Fruit fly (Drosophila melanogaster): Measurements from ENCODE around the gene gammaTub23C.

Gene gammaTub23C

DNA sequence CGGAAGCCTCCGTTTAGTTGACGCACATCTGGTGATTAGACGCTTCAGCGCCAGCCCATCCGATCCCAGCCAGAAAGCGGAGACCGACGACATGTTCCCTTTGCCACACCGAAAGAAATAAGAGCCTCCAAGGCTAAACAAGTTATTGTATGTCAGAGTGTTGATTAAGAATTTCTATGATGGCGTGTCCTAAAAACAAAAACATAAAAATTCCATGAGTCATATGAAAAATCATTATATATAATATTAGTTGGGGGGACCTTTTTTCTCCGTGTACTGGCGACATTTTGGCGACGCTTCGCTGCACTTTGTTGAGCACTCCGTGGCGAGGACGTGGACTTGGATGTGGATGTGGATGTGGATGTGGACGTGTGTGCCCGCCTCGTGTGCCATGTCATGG is 40.1 kb downstream of the gammaTub23C start (continued):
- TF ChIP-seq CG17568 (GFP tag; optimal IDR thresholded peaks at IDR 0.05) (no peak), tx (GFP tag; optimal IDR thresholded peaks at IDR 0.05) (no peak), usp (GFP tag; optimal IDR thresholded peaks at IDR 0.05) (no peak), MESR4 (GFP tag; optimal IDR thresholded peaks at IDR 0.05) (no peak), CG11398 (GFP tag; optimal IDR thresholded peaks at IDR 0.05) (no peak), CG10147 (GFP tag; optimal IDR thresholded peaks at IDR 0.05) (no peak), fru (optimal IDR thresholded peaks at IDR 0.05) (no peak), org-1 (GFP tag; optimal IDR thresholded peaks at IDR 0.05) (no peak), CG6683 (GFP tag; optimal IDR thresholded peaks at IDR 0.05) (no peak), esg (GFP tag; conservative IDR thresholded peaks at IDR 0.05) (peak; percentile 10; the same call in 1 of the 2 replicates), Sox102F (GFP tag; optimal IDR thresholded peaks at IDR 0.05) (peak; percentile 64), wdn (GFP tag; IDR thresholded peaks at IDR 0.05) (no peak), Bdp1 (GFP tag; optimal IDR thresholded peaks at IDR 0.05) (no peak), repo (GFP tag; optimal IDR thresholded peaks at IDR 0.05) (no peak), CG2678 (tag; optimal IDR thresholded peaks at IDR 0.05) (no peak), dan (GFP tag; IDR thresholded peaks at IDR 0.05) (no peak), kah (GFP tag; optimal IDR thresholded peaks at IDR 0.05) (no peak), CG6654 (GFP tag; optimal IDR thresholded peaks at IDR 0.05) (no peak), CG11456 (GFP tag; IDR thresholded peaks at IDR 0.05) (no peak), mirr (GFP tag; optimal IDR thresholded peaks at IDR 0.05) (no peak), CG8388 (GFP tag; optimal IDR thresholded peaks at IDR 0.05) (peak; percentile 29), pho (GFP tag; optimal IDR thresholded peaks at IDR 0.05) (no peak), CkIIα-i1 (GFP tag; IDR thresholded peaks at IDR 0.05) (no peak), Lpt (GFP tag; optimal IDR thresholded peaks at IDR 0.05) (no peak), fd3F (GFP tag; optimal IDR thresholded peaks at IDR 0.05) (no peak), C15 (GFP tag; IDR thresholded peaks at IDR 0.05) (no peak), psq (GFP tag; optimal IDR thresholded peaks at IDR 0.05) (no peak), CG9817 (tag; optimal IDR thresholded peaks at IDR 0.05) (no peak), ro (GFP tag; IDR thresholded peaks at IDR 0.05) (no peak), br (optimal IDR thresholded peaks at IDR 0.05) (no peak), CG10543 (GFP tag; optimal IDR thresholded peaks at IDR 0.05) (no peak), Ssrp (tag; optimal IDR thresholded peaks at IDR 0.05) (peak; percentile 35), CG1792 (GFP tag; optimal IDR thresholded peaks at IDR 0.05) (no peak), Max (GFP tag; optimal IDR thresholded peaks at IDR 0.05) (no peak), D (optimal IDR thresholded peaks at IDR 0.05) (no peak), D (GFP tag; optimal IDR thresholded peaks at IDR 0.05) (peak; percentile 9), Pdp1 (GFP tag; optimal IDR thresholded peaks at IDR 0.05) (no peak), az2 (GFP tag; optimal IDR thresholded peaks at IDR 0.05) (peak; percentile 13), grn (GFP tag; optimal IDR thresholded peaks at IDR 0.05) (no peak), rib (GFP tag; IDR thresholded peaks at IDR 0.05) (no peak), sqz (GFP tag; optimal IDR thresholded peaks at IDR 0.05) (no peak), CG18619 (GFP tag; optimal IDR thresholded peaks at IDR 0.05) (no peak), Ets97D (GFP tag; optimal IDR thresholded peaks at IDR 0.05) (no peak), Rfx (GFP tag; IDR thresholded peaks at IDR 0.05) (peak; percentile 47), Mad (GFP tag; optimal IDR thresholded peaks at IDR 0.05) (no peak), dpn (GFP tag; optimal IDR thresholded peaks at IDR 0.05) (no peak), fd64A (GFP tag; optimal IDR thresholded peaks at IDR 0.05) (no peak), CG12071 (GFP tag; optimal IDR thresholded peaks at IDR 0.05) (no peak), CHES-1-like (GFP tag; optimal IDR thresholded peaks at IDR 0.05) (no peak), CG9609 (GFP tag; optimal IDR thresholded peaks at IDR 0.05) (no peak), CG13296 (GFP tag; optimal IDR thresholded peaks at IDR 0.05) (no peak), Antp (GFP tag; optimal IDR thresholded peaks at IDR 0.05) (no peak), CG13775 (GFP tag; optimal IDR thresholded peaks at IDR 0.05) (no peak), BtbVII (GFP tag; optimal IDR thresholded peaks at IDR 0.05) (no peak)
